Worm (Caenorhabditis elegans) whole organism, early embryonic: Measurements from ENCODE around the gene D1046.4.

Experiments
- aly-1 ChIP-seq: sonication (generic microtip); optimal IDR thresholded peaks from 2 replicates; lab custom pipeline; 2016; ENCODE audit warnings: missing genetic modification characterization, missing compliant biosample characterization
- ama-1 ChIP-seq: fragments of 150-350 bp; optimal IDR thresholded peaks from 2 replicates; lab custom pipeline; 2014
- ceh-13 ChIP-seq: fragments of 200-800 bp; sonication (Bioruptor generic); optimal IDR thresholded peaks from 2 replicates; lab custom pipeline; 2018; ENCODE audit warnings: mild to moderate bottlenecking, missing genetic modification characterization, missing compliant biosample characterization
- ceh-36 ChIP-seq: sonication (generic microtip); optimal IDR thresholded peaks from 2 replicates; lab custom pipeline; 2016; ENCODE audit warnings: missing genetic modification characterization, inconsistent platforms, missing compliant biosample characterization
- ets-7 ChIP-seq: sonication (generic microtip); optimal IDR thresholded peaks from 2 replicates; lab custom pipeline; 2016; ENCODE audit warnings: missing genotype, missing genetic modification characterization, missing compliant biosample characterization
- flt-1 ChIP-seq: fragments of 200-800 bp; sonication (Bioruptor generic); IDR thresholded peaks from 2 replicates; pipeline ENCODE4 v1.3.6; 2022; ENCODE audit warnings: missing genetic modification characterization, missing compliant biosample characterization
- hmg-4 ChIP-seq: fragments of 200-800 bp; sonication (Bioruptor generic); optimal IDR thresholded peaks from 2 replicates; lab custom pipeline; 2018; ENCODE audit warnings: mild to moderate bottlenecking, missing genetic modification characterization, missing compliant biosample characterization
- hnd-1 ChIP-seq: sonication (generic microtip); optimal IDR thresholded peaks from 2 replicates; lab custom pipeline; 2016; ENCODE audit warnings: missing genetic modification characterization, missing compliant biosample characterization
- pes-1 ChIP-seq: fragments of 200-800 bp; sonication (Bioruptor generic); IDR thresholded peaks from 2 replicates; pipeline ENCODE4 v1.3.6; 2022; ENCODE audit warnings: missing genetic modification reagents, missing genetic modification characterization, missing compliant biosample characterization
- scrt-1 ChIP-seq: fragments of 200-800 bp; sonication (Bioruptor generic); IDR thresholded peaks from 2 replicates; pipeline ENCODE4 v1.3.6; 2022; ENCODE audit warnings: missing genetic modification characterization, missing compliant biosample characterization
- sea-1 ChIP-seq: fragments of 200-800 bp; sonication (Bioruptor generic); conservative IDR thresholded peaks from 2 replicates; pipeline ENCODE4 v1.3.6; 2022; ENCODE audit warnings: missing genetic modification characterization, missing compliant biosample characterization
- tbx-11 ChIP-seq: fragments of 200-800 bp; sonication (Bioruptor generic); IDR thresholded peaks from 2 replicates; pipeline ENCODE4 v1.3.6; 2022; ENCODE audit warnings: missing genetic modification characterization, missing compliant biosample characterization
- tra-4 ChIP-seq: sonication (generic microtip); optimal IDR thresholded peaks from 2 replicates; lab custom pipeline; 2017; ENCODE audit warnings: missing genetic modification characterization, missing compliant biosample characterization

ce11 chrIV:8923381-8923780 lies 10.3 kb upstream of the D1046.4 start:
- TF ChIP-seq pes-1 = no peak
- no peak for TF ChIP-seq tra-4 (tag; lab: Kevin White, UChicago)
- no peak for TF ChIP-seq sea-1 (GFP tag; lab: Robert Waterston, UW)
- no peak for TF ChIP-seq ceh-36 (tag; lab: Kevin White, UChicago)
- TF ChIP-seq ama-1 (lab: Kevin White, UChicago) = no peak
- TF ChIP-seq aly-1 (tag; lab: Kevin White, UChicago) = no peak
- no peak for TF ChIP-seq ets-7 (tag; lab: Kevin White, UChicago)
- no peak for TF ChIP-seq flt-1 (GFP tag; lab: Robert Waterston, UW)
- no peak for TF ChIP-seq scrt-1 (GFP tag; lab: Robert Waterston, UW)
- no peak for TF ChIP-seq hmg-4 (GFP tag; lab: Kevin White, UChicago)
- no peak for TF ChIP-seq tbx-11 (GFP tag; lab: Robert Waterston, UW)
- TF ChIP-seq hnd-1 (tag; lab: Kevin White, UChicago) = no peak
- TF ChIP-seq ceh-13 = no peak
